Worm (Caenorhabditis elegans) whole organism, L4 larva: Measurements from ENCODE around the gene str-78.

Experiments
- D1046.2 ChIP-seq: fragments of 200-800 bp; sonication (Bioruptor generic); IDR thresholded peaks from 2 replicates; pipeline ENCODE4 v1.3.6; 2022; ENCODE audit warnings: missing genetic modification characterization, missing compliant biosample characterization
- F10B5.3 ChIP-seq: sonication (generic microtip); optimal IDR thresholded peaks from 2 replicates; lab custom pipeline; 2016; ENCODE audit warnings: mild to moderate bottlenecking, missing genetic modification characterization, missing compliant biosample characterization
- F26F4.8 ChIP-seq: fragments of 200-800 bp; sonication (Bioruptor generic); conservative IDR thresholded peaks from 2 replicates; pipeline ENCODE4 v1.3.6; 2022; ENCODE audit warnings: missing genetic modification characterization, missing compliant biosample characterization
- F37D6.2 ChIP-seq: sonication (generic microtip); optimal IDR thresholded peaks from 2 replicates; lab custom pipeline; 2016; ENCODE audit warnings: mild to moderate bottlenecking, missing genetic modification characterization, missing compliant biosample characterization
- F44E2.7 ChIP-seq: fragments of 200-800 bp; sonication (Bioruptor generic); IDR thresholded peaks from 2 replicates; pipeline ENCODE4 v2.1.2; 2022; ENCODE audit warnings: missing genetic modification characterization, missing compliant biosample characterization
- T26A8.4 ChIP-seq: fragments of 200-800 bp; sonication (Bioruptor generic); IDR thresholded peaks from 2 replicates; pipeline ENCODE4 v1.3.6; 2022; ENCODE audit warnings: missing genetic modification characterization, missing compliant biosample characterization
- Y105C5A.15 ChIP-seq: fragments of 200-800 bp; sonication (Bioruptor generic); IDR thresholded peaks from 2 replicates; pipeline ENCODE4 v1.3.6; 2022; ENCODE audit warnings: missing genetic modification characterization, missing compliant biosample characterization
- Y48G9A.11 ChIP-seq: fragments of 200-800 bp; sonication (Bioruptor generic); IDR thresholded peaks from 2 replicates; pipeline ENCODE4 v1.3.6; 2022; ENCODE audit warnings: missing genetic modification reagents, missing genetic modification characterization, missing compliant biosample characterization
- Y75B8A.6 ChIP-seq: fragments of 200-800 bp; sonication (Bioruptor generic); IDR thresholded peaks from 2 replicates; pipeline ENCODE4 v1.3.6; 2022; ENCODE audit warnings: missing genetic modification reagents, missing genetic modification characterization, missing compliant biosample characterization
- arid-1 ChIP-seq: fragments of 200-800 bp; sonication (Bioruptor generic); conservative IDR thresholded peaks from 2 replicates; pipeline ENCODE4 v1.3.6; 2022; ENCODE audit warnings: missing genetic modification reagents, missing genetic modification characterization, missing compliant biosample characterization
- ceh-28 ChIP-seq: fragments of 150-350 bp; optimal IDR thresholded peaks from 2 replicates; lab custom pipeline; 2014; ENCODE audit warnings: missing biosample characterization, missing genetic modification reagents, missing genetic modification characterization
- ctbp-1 ChIP-seq: fragments of 200-800 bp; sonication (Bioruptor generic); IDR thresholded peaks from 2 replicates; pipeline ENCODE4 v1.3.6; 2022; ENCODE audit warnings: missing genetic modification reagents, missing genetic modification characterization, missing compliant biosample characterization
- daf-12 ChIP-seq: fragments of 150-350 bp; optimal IDR thresholded peaks from 2 replicates; lab custom pipeline; 2014; ENCODE audit warnings: missing biosample characterization, missing genetic modification reagents, missing genetic modification characterization
- daf-16 ChIP-seq, 3 experiments: sonication (generic microtip); optimal IDR thresholded peaks; 2 replicates each; lab custom pipeline; 2016 to 2017; ENCODE audit warnings: missing genetic modification characterization in 3 of 3, missing genetic modification reagents in 3 of 3, mild to moderate bottlenecking in 2 of 3, missing compliant biosample characterization in 2 of 3, missing biosample characterization in 1 of 3, moderate library complexity in 1 of 3
- dpl-1 ChIP-seq: fragments of 150-350 bp; optimal IDR thresholded peaks from 2 replicates; lab custom pipeline; 2014; ENCODE audit warnings: missing biosample characterization, missing genetic modification reagents, missing genetic modification characterization
- fos-1 ChIP-seq: fragments of 150-350 bp; optimal IDR thresholded peaks from 2 replicates; lab custom pipeline; 2014; ENCODE audit warnings: missing biosample characterization, missing genetic modification characterization
- hmg-1.1 ChIP-seq: fragments of 200-800 bp; sonication (Bioruptor generic); IDR thresholded peaks from 2 replicates; pipeline ENCODE4 v1.3.6; 2022; ENCODE audit warnings: missing genetic modification reagents, missing genetic modification characterization, missing compliant biosample characterization
- lim-7 ChIP-seq: fragments of 200-800 bp; sonication (Bioruptor generic); IDR thresholded peaks from 2 replicates; pipeline ENCODE4 v1.3.6; 2022; ENCODE audit warnings: missing genetic modification characterization, missing compliant biosample characterization
- lin-1 ChIP-seq: fragments of 200-800 bp; sonication (Bioruptor generic); IDR thresholded peaks from 2 replicates; pipeline ENCODE4 v1.3.6; 2022; ENCODE audit warnings: missing genetic modification reagents, missing genetic modification characterization, missing compliant biosample characterization
- lin-13 ChIP-seq: fragments of 150-350 bp; optimal IDR thresholded peaks from 2 replicates; lab custom pipeline; 2014; ENCODE audit warnings: missing biosample characterization, missing genetic modification reagents, missing genetic modification characterization
- lin-15B ChIP-seq: fragments of 150-350 bp; sonication (generic microtip); optimal IDR thresholded peaks from 3 replicates; lab custom pipeline; 2014; ENCODE audit warnings: missing biosample characterization, missing genetic modification characterization
- lin-39 ChIP-seq: fragments of 150-350 bp; optimal IDR thresholded peaks from 2 replicates; lab custom pipeline; 2014; ENCODE audit warnings: missing biosample characterization, missing genetic modification reagents, missing genetic modification characterization
- lsy-2 ChIP-seq, 2 experiments: fragments of 150-350 bp in 1 of 2; sonication (generic microtip) in 1 of 2; optimal IDR thresholded peaks; 2 replicates each; lab custom pipeline; 2014 to 2017; ENCODE audit warnings: missing biosample characterization in 2 of 2, missing genetic modification characterization in 2 of 2
- madf-9 ChIP-seq: fragments of 200-800 bp; sonication (Bioruptor generic); conservative IDR thresholded peaks from 2 replicates; pipeline ENCODE4 v1.3.6; 2022; ENCODE audit warnings: missing genetic modification reagents, missing genetic modification characterization, missing compliant biosample characterization
- mdt-29 ChIP-seq: fragments of 200-800 bp; sonication (Bioruptor generic); IDR thresholded peaks from 2 replicates; pipeline ENCODE4 v1.3.6; 2022; ENCODE audit warnings: missing genetic modification reagents, missing genetic modification characterization, missing compliant biosample characterization
- mxl-2 ChIP-seq: fragments of 200-800 bp; sonication (Bioruptor generic); conservative IDR thresholded peaks from 2 replicates; pipeline ENCODE4 v1.3.6; 2022; ENCODE audit warnings: missing genetic modification reagents, missing genetic modification characterization, missing compliant biosample characterization
- mxl-3 ChIP-seq: fragments of 200-800 bp; sonication (Bioruptor generic); optimal IDR thresholded peaks from 2 replicates; lab custom pipeline; 2018; ENCODE audit warnings: mild to moderate bottlenecking, missing genetic modification characterization, missing compliant biosample characterization
- nhr-25 ChIP-seq: sonication (generic microtip); optimal IDR thresholded peaks from 2 replicates; lab custom pipeline; 2017; ENCODE audit warnings: missing genetic modification characterization, mild to moderate bottlenecking, missing compliant biosample characterization, antibody characterized with exemption, moderate library complexity, borderline replicate concordance; ENCODE audit not compliant: insufficient read depth
- nhr-28 ChIP-seq: fragments of 150-350 bp; optimal IDR thresholded peaks from 2 replicates; lab custom pipeline; 2014; ENCODE audit warnings: missing biosample characterization, missing genetic modification characterization
- nhr-48 ChIP-seq: sonication (generic microtip); optimal IDR thresholded peaks from 2 replicates; lab custom pipeline; 2016; ENCODE audit warnings: mild to moderate bottlenecking, missing genetic modification characterization, missing compliant biosample characterization
- pha-4 ChIP-seq, 2 experiments: fragments of 150-350 bp in 1 of 2; fragments of 200-800 bp in 1 of 2; sonication (Bioruptor generic) in 1 of 2; IDR thresholded peaks in 1 of 2; optimal IDR thresholded peaks in 1 of 2; 2 replicates each; pipeline versions ENCODE4 v1.3.6 to Lab custom; 2014 to 2022; ENCODE audit warnings: missing genetic modification characterization in 2 of 2, missing genetic modification reagents in 2 of 2, missing biosample characterization in 1 of 2, missing compliant biosample characterization in 1 of 2
- php-3 ChIP-seq: fragments of 200-800 bp; sonication (Bioruptor generic); IDR thresholded peaks from 2 replicates; pipeline ENCODE4 v1.3.6; 2022; ENCODE audit warnings: missing genetic modification reagents, missing genetic modification characterization, missing compliant biosample characterization
- saeg-2 ChIP-seq: fragments of 200-800 bp; sonication (Bioruptor generic); IDR thresholded peaks from 2 replicates; pipeline ENCODE4 v1.3.6; 2022; ENCODE audit warnings: missing genetic modification reagents, missing genetic modification characterization, missing compliant biosample characterization
- snpc-1.2 ChIP-seq: fragments of 200-800 bp; sonication (Bioruptor generic); IDR thresholded peaks from 2 replicates; pipeline ENCODE4 v1.3.6; 2022; ENCODE audit warnings: missing genetic modification reagents, missing genetic modification characterization, missing compliant biosample characterization
- tag-97 ChIP-seq: fragments of 200-800 bp; sonication (Bioruptor generic); IDR thresholded peaks from 2 replicates; pipeline ENCODE4 v1.3.6; 2022; ENCODE audit warnings: missing genetic modification characterization, missing compliant biosample characterization
- unc-130 ChIP-seq: sonication (generic microtip); optimal IDR thresholded peaks from 2 replicates; lab custom pipeline; 2016; ENCODE audit warnings: missing genetic modification reagents, missing genetic modification characterization, missing compliant biosample characterization
- vab-7 ChIP-seq: fragments of 200-800 bp; sonication (Bioruptor generic); IDR thresholded peaks from 2 replicates; pipeline ENCODE4 v1.3.6; 2022; ENCODE audit warnings: missing genetic modification reagents, missing genetic modification characterization, missing compliant biosample characterization
- zfp-2 ChIP-seq: sonication (generic microtip); optimal IDR thresholded peaks from 2 replicates; lab custom pipeline; 2016; ENCODE audit warnings: mild to moderate bottlenecking, missing genetic modification characterization, missing compliant biosample characterization
- zip-11 ChIP-seq: fragments of 200-800 bp; sonication (Bioruptor generic); IDR thresholded peaks from 2 replicates; pipeline ENCODE4 v1.3.6; 2022; ENCODE audit warnings: missing genetic modification characterization, missing compliant biosample characterization

Gene str-78

DNA sequence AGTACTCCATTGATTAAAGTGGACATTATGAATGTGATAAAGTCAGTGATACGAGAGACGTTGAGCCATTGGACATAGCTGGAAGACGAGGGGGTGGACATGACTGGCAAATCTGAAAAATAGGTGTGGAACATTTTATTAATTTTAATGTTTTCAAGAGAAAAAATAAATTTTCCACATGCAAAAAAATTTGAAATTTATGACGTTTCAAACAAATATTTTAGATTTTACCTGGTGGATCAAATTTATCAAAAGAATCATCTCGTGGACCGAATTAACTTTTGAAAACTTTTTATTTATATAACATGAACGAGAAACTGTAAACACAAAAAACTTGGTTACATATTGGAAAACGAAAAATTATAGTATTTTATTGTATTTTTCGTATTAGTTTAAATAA lies at the start of gene str-78:
Gene str-78 (minus strand): TSS at position 101 of the 400 bp plus-strand sequence.
- TF ChIP-seq F10B5.3, result no peak
- no peak for TF ChIP-seq lin-15B (tag; lab: Kevin White, UChicago)
- no peak for TF ChIP-seq F37D6.2 (tag; lab: Kevin White, UChicago)
- TF ChIP-seq php-3 (GFP tag; lab: Robert Waterston, UW), result no peak
- no peak for TF ChIP-seq madf-9
- no peak for TF ChIP-seq Y75B8A.6 (GFP tag; lab: Robert Waterston, UW)
- TF ChIP-seq nhr-25 (tag; lab: Kevin White, UChicago), result no peak
- TF ChIP-seq nhr-28 (tag; lab: Kevin White, UChicago), result no peak
- no peak for TF ChIP-seq dpl-1 (GFP tag; lab: Kevin White, UChicago)

DNA sequence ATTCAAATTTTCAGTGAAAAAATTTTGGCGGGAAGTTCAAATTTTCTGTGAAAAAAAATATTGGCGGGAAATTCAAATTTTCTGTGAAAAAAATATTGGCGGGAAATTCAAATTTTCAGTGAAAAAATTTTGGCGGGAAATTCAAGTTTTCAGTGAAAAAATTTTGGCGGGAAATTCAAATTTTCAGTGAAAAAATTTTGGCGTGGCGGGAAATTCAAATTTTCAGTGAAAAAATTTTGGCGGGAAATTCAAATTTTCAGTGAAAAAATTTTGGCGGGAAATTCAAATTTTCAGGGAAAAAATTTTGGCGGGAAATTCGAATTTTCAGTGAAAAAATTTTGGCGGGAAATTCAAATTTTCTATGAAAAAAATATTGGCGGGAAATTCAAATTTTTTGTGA lies 42.4 kb upstream of the str-78 start:
- 0 out of 2 replicates have a peak, but pooled peaks have one; percentile 21 for TF ChIP-seq saeg-2 (GFP tag; lab: Robert Waterston, UW)
- TF ChIP-seq snpc-1.2 (GFP tag; lab: Robert Waterston, UW), result peak; percentile 66
- TF ChIP-seq Y48G9A.11 (GFP tag; lab: Robert Waterston, UW), result peak; percentile 68
- TF ChIP-seq Y105C5A.15, result peak; percentile 40; the same call in 1 of the 2 replicates
- peak; percentile 60; the same call in 1 of the 2 replicates for TF ChIP-seq D1046.2 (GFP tag; lab: Robert Waterston, UW)
- TF ChIP-seq F44E2.7 (GFP tag; lab: Robert Waterston, UW), result 0 out of 2 replicates have a peak, but pooled peaks have one; percentile 18
- 0 out of 2 replicates have a peak, but pooled peaks have one; percentile 61 for TF ChIP-seq mxl-2 (GFP tag; lab: Robert Waterston, UW)
- TF ChIP-seq vab-7, result 0 out of 2 replicates have a peak, but pooled peaks have one; percentile 22
- peak; percentile 60; the same call in 1 of the 2 replicates for TF ChIP-seq lim-7 (GFP tag; lab: Robert Waterston, UW)
- TF ChIP-seq lin-1, result peak; percentile 39; the same call in 1 of the 2 replicates
- peak; percentile 77 for TF ChIP-seq php-3 (GFP tag; lab: Robert Waterston, UW)
- TF ChIP-seq, all 104 proteins: peak for 11; not testable (repeated sequence) for 93

DNA sequence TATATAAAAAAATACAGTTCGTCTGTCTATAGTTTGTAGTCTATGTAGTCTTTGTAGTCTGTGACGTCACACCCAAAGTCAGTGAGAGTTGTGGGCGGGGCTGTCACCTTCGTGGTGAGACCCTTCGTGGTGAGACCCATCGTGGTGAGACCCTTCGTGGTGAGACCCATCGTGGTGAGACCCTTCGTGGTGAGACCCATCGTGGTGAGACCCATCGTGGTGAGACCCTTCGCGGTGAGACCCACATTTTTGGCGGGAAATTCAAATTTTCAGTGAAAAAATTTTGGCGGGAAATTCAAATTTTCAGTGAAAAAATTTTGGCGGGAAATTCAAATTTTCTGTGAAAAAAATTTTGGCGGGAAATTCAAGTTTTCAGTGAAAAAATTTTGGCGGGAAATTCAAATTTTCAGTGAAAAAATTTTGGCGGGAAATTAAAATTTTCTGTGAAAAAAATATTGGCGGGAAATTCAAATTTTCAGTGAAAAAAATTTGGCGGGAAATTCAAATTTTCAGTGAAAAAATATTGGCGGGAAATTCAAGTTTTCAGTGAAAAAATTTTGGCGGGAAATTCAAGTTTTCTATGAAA lies 41.4 kb upstream of the str-78 start:
- TF ChIP-seq Y75B8A.6 (GFP tag; lab: Robert Waterston, UW), result 0 out of 2 replicates have a peak, but pooled peaks have one; percentile 18
- 0 out of 2 replicates have a peak, but pooled peaks have one; percentile 15 for TF ChIP-seq tag-97 (GFP tag; lab: Robert Waterston, UW)
- TF ChIP-seq F44E2.7 (GFP tag; lab: Robert Waterston, UW), result 0 out of 2 replicates have a peak, but pooled peaks have one; percentile 44

DNA sequence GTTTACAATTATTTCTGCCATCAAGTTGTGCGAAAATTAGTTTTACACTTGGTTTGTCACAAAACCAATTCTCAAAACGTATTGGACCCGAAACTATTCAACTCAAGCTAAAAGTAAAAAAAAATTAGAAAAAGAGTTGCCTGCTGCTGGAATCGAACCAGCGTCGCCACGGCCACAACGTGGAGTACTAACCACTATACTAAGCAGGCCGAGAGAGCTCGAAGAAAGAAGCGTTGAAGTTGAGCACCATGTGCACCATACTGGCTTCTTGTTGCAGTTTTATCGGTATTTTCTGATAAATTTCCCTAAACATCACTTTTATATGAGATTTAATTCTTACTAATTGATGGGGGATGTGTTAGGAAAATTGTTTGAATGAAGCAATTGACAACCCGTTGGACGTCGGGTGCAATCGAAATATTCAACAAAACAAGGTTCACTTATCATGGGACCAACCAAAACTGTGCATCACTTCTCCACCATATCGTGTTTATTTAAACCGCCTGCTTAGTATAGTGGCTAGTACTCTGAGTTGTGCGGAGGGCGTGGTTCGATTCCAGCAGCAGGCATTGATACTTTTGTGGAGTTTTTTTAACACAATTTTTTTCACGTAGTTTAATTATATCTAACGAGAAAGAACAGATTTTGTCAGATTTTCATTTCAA lies 40.6 kb upstream of the str-78 start:
- TF ChIP-seq lin-1 (no peak), pha-4 (GFP tag; IDR thresholded peaks at IDR 0.05; lab: Robert Waterston, UW) (peak; percentile 49; the same call in 1 of the 2 replicates), pha-4 (tag; optimal IDR thresholded peaks at IDR 0.05; lab: Kevin White, UChicago) (no peak), lin-13 (GFP tag; lab: Kevin White, UChicago) (no peak), ceh-28 (tag; lab: Kevin White, UChicago) (no peak), ctbp-1 (GFP tag; lab: Robert Waterston, UW) (no peak), lin-39 (tag; lab: Kevin White, UChicago) (no peak), zfp-2 (tag; lab: Kevin White, UChicago) (no peak), arid-1 (no peak), madf-9 (0 out of 2 replicates have a peak, but pooled peaks have one; percentile 8), F26F4.8 (GFP tag; lab: Robert Waterston, UW) (no peak), unc-130 (GFP tag; lab: Kevin White, UChicago) (peak; percentile 8), daf-12 (no peak), mdt-29 (0 out of 2 replicates have a peak, but pooled peaks have one; percentile 44), mxl-3 (GFP tag; lab: Kevin White, UChicago) (no peak), lsy-2 (tag; optimal IDR thresholded peaks at IDR 0.05; lab: Kevin White, UChicago) (no peak), nhr-48 (tag; lab: Kevin White, UChicago) (no peak), daf-16 (GFP tag; optimal IDR thresholded peaks at IDR 0.05; lab: Kevin White, UChicago) (no peak), daf-16 (tag; optimal IDR thresholded peaks at IDR 0.05; lab: Kevin White, UChicago) (no peak), snpc-1.2 (GFP tag; lab: Robert Waterston, UW) (peak; percentile 96), vab-7 (peak; percentile 53), fos-1 (tag; lab: Kevin White, UChicago) (no peak), php-3 (GFP tag; lab: Robert Waterston, UW) (no peak), T26A8.4 (GFP tag; lab: Robert Waterston, UW) (no peak), zip-11 (GFP tag; lab: Robert Waterston, UW) (no peak), D1046.2 (GFP tag; lab: Robert Waterston, UW) (0 out of 2 replicates have a peak, but pooled peaks have one; percentile 68), F44E2.7 (GFP tag; lab: Robert Waterston, UW) (no peak), hmg-1.1 (GFP tag; lab: Robert Waterston, UW) (0 out of 2 replicates have a peak, but pooled peaks have one; percentile 19)
